Worm (Caenorhabditis elegans) whole organism, late embryonic: ENCODE measurements around the gene srx-125.

Experiments used
- ama-1 ChIP-seq: fragments of 150-350 bp; optimal IDR thresholded peaks from 2 replicates; lab custom pipeline; 2014
- ceh-9 ChIP-seq: sonication (generic microtip); optimal IDR thresholded peaks from 2 replicates; lab custom pipeline; 2016; ENCODE audit warnings: mild to moderate bottlenecking, missing genetic modification characterization, inconsistent platforms, missing compliant biosample characterization
- nhr-11 ChIP-seq: fragments of 150-350 bp; optimal IDR thresholded peaks from 2 replicates; lab custom pipeline; 2014; ENCODE audit warnings: missing biosample characterization, missing genetic modification characterization

- TF ChIP-seq ama-1 (lab: Kevin White, UChicago) (no peak), ceh-9 (tag; lab: Kevin White, UChicago) (no peak), nhr-11 (no peak)
These were observed 40.8 kb downstream of the srx-125 start, which contains the start of gene F53F1.3 for ce11 chrV:13407913-13408312.
